Worm (Caenorhabditis elegans): Measurements from ENCODE around the gene vps-24.

ce11 chrII:5001866-5002265, 8.1 kb downstream of the vps-24 start:
- no peak for TF ChIP-seq snpc-4 (tag; optimal IDR thresholded peaks at IDR 0.05)
- TF ChIP-seq unc-39 (tag; optimal IDR thresholded peaks at IDR 0.05): no peak
- TF ChIP-seq ZK546.5 (tag; optimal IDR thresholded peaks at IDR 0.05): no peak
- TF ChIP-seq ceh-28 (tag; optimal IDR thresholded peaks at IDR 0.05): no peak
- TF ChIP-seq nhr-237 (tag; optimal IDR thresholded peaks at IDR 0.05): no peak
- no peak for TF ChIP-seq lsy-12 (tag; optimal IDR thresholded peaks at IDR 0.05)
- TF ChIP-seq elt-1 (tag; optimal IDR thresholded peaks at IDR 0.05): no peak
- no peak for TF ChIP-seq unc-62 (GFP tag; optimal IDR thresholded peaks at IDR 0.05)
- TF ChIP-seq tbx-2 (tag; optimal IDR thresholded peaks at IDR 0.05): no peak
- no peak for TF ChIP-seq egl-5 (tag; optimal IDR thresholded peaks at IDR 0.05)
- no peak for TF ChIP-seq nfya-1 (tag; optimal IDR thresholded peaks at IDR 0.05; ENCODE audit: insufficient read depth)
- TF ChIP-seq lin-39 (tag; optimal IDR thresholded peaks at IDR 0.05): no peak
